Worm (Caenorhabditis elegans): ENCODE measurements around the gene tbx-38.
"Not testable (repeated sequence)": the region's sequence is repeated elsewhere in the genome, so short reads cannot be mapped to it uniquely, and the experiment has no call there.

Gene tbx-38

DNA sequence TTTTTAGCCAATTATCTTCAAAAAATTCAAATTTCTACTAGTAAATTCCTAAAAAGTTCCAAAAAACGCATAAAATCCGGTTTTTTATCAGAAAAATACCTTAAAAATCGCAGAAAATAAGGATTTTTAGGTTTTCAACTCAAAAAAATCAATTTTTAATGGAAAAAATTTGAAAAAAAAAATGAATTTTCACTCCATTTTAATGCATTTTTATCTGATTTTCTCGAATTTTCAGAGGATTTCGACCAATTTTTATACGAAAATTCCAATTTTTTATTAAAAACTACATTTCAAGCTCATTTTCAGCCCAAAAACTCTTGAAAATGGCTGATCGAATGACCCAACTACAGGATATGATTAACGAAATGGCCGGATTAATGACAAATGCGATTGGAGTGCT is 8.5 kb downstream of the tbx-38 start, which contains the start of gene mdt-21:
Gene mdt-21 (plus strand): TSS at position 301 of the 400 bp plus-strand sequence.
- TF ChIP-seq med-1 (GFP tag; optimal IDR thresholded peaks at IDR 0.05; ENCODE audit: insufficient read depth) (no peak), ref-1 (GFP tag; conservative IDR thresholded peaks at IDR 0.05) (no peak), cog-1 (tag; optimal IDR thresholded peaks at IDR 0.05) (no peak), ztf-29 (GFP tag; IDR thresholded peaks at IDR 0.05) (no peak), klf-2 (GFP tag; conservative IDR thresholded peaks at IDR 0.05) (no peak), T22C8.4 (GFP tag; IDR thresholded peaks at IDR 0.05) (no peak), flt-1 (GFP tag; IDR thresholded peaks at IDR 0.05) (no peak), tab-1 (GFP tag; IDR thresholded peaks at IDR 0.05) (no peak), ztf-23 (GFP tag; IDR thresholded peaks at IDR 0.05) (no peak)

DNA sequence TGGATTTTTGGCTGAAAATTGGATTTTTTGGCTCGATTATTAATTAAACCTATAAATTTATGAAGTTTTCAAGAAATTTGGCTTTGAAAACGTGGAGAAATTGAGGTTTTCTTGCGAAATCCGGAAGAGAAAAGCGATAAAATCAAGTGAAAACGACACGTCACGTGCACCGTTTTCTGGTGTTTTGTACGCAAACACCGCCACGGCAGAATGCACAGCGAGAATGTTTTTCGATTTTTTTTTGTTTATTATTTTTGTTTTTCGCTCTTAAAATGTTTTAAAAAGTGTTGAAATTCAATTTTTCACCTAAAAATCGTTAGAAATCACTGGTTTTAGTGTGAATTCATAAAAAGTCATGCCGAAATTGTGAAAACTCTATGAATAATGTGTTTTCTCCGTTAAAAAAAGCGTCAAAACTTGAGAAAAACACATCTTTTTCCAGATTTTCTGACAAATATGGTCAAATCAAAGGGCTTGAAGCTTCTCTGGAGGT is 11.3 kb downstream of the tbx-38 start, which contains the start of gene immp-1:
Gene immp-1 (plus strand): TSS at position 443 of the 493 bp plus-strand sequence.
- no peak for TF ChIP-seq T22C8.4 (GFP tag; IDR thresholded peaks at IDR 0.05)
- no peak for TF ChIP-seq ztf-29 (GFP tag; IDR thresholded peaks at IDR 0.05)
- TF ChIP-seq ztf-23 (GFP tag; IDR thresholded peaks at IDR 0.05), result no peak
- no peak for TF ChIP-seq med-1 (GFP tag; optimal IDR thresholded peaks at IDR 0.05; ENCODE audit: insufficient read depth)
- TF ChIP-seq cog-1 (tag; optimal IDR thresholded peaks at IDR 0.05), result no peak

DNA sequence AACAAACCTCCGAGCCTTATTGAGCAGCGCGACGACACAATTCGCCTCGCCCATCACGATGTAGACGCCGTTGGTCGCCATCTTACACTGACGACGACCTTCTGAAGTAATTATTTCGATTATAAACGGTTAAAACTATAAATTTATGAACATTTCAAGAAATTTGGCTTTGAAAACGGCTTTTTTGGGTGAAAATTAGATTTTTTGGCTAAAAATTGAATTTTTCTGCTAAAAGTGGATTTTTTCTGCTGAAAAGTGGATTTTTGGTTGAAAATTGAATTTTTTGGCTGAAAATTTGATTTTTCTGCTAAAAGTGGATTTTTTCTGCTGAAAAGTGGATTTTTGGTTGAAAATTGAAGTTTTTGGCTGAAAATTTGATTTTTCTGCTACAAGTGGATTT is 12.3 kb downstream of the tbx-38 start, which contains the start of gene gbf-1:
Gene gbf-1 (minus strand): TSS at position 101 of the 400 bp plus-strand sequence.
- TF ChIP-seq klf-2 (GFP tag; conservative IDR thresholded peaks at IDR 0.05); cog-1 (tag; optimal IDR thresholded peaks at IDR 0.05); ztf-23 (GFP tag; IDR thresholded peaks at IDR 0.05): not testable (repeated sequence)

DNA sequence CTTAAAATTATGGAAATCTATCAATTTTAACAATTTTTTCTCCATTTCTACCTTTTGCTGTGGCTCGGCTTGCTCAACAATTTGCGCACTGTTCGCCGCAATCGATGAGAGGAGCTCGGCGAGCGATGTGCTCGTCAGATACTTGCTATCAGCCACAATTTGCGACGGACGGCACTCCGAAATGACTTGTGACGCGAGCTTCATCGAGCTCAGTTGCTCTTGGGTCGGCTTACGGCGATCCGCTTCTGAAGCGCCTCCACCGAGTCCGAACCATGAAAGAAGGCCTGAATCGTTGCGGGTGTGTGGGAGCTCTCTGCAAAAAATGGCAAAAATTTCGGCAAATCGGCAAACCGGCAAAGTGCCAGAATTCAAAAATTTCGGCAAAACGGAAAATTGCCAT is 25.2 kb downstream of the tbx-38 start:
- TF ChIP-seq T22C8.4 (GFP tag; IDR thresholded peaks at IDR 0.05), result no peak
- TF ChIP-seq klf-2 (GFP tag; conservative IDR thresholded peaks at IDR 0.05), result no peak
- TF ChIP-seq ref-1 (GFP tag; conservative IDR thresholded peaks at IDR 0.05), result no peak
- no peak for TF ChIP-seq cog-1 (tag; optimal IDR thresholded peaks at IDR 0.05)
- no peak for TF ChIP-seq med-1 (GFP tag; optimal IDR thresholded peaks at IDR 0.05; ENCODE audit: insufficient read depth)
- no peak for TF ChIP-seq tab-1 (GFP tag; IDR thresholded peaks at IDR 0.05)
- TF ChIP-seq ztf-29 (GFP tag; IDR thresholded peaks at IDR 0.05), result no peak
- TF ChIP-seq ztf-23 (GFP tag; IDR thresholded peaks at IDR 0.05), result no peak
- TF ChIP-seq flt-1 (GFP tag; IDR thresholded peaks at IDR 0.05), result no peak

DNA sequence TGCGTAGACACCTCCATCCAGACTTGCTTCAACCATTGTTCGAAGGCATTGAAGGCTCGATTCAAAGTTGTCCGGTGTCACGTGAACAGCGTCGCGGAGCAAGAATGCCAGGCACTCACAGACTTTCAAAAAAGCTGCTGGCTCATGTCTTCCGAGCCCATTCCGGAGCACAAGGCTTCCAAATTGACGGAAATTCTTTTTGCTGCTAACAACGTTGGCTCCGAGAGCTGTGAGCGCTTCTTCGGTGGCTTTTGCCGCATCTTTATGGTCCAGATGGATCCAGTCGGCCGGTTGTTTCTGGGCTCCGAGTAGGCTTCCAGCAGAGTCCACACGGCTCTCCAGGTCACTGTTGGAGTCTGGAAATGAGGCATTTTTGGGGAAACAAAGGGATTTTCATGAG is 28.0 kb downstream of the tbx-38 start:
- TF ChIP-seq tab-1 (GFP tag; IDR thresholded peaks at IDR 0.05) (no peak), klf-2 (GFP tag; conservative IDR thresholded peaks at IDR 0.05) (no peak), ztf-29 (GFP tag; IDR thresholded peaks at IDR 0.05) (no peak), med-1 (GFP tag; optimal IDR thresholded peaks at IDR 0.05; ENCODE audit: insufficient read depth) (no peak), cog-1 (tag; optimal IDR thresholded peaks at IDR 0.05) (no peak), flt-1 (GFP tag; IDR thresholded peaks at IDR 0.05) (no peak), T22C8.4 (GFP tag; IDR thresholded peaks at IDR 0.05) (no peak), ztf-23 (GFP tag; IDR thresholded peaks at IDR 0.05) (no peak), ref-1 (GFP tag; conservative IDR thresholded peaks at IDR 0.05) (no peak)

DNA sequence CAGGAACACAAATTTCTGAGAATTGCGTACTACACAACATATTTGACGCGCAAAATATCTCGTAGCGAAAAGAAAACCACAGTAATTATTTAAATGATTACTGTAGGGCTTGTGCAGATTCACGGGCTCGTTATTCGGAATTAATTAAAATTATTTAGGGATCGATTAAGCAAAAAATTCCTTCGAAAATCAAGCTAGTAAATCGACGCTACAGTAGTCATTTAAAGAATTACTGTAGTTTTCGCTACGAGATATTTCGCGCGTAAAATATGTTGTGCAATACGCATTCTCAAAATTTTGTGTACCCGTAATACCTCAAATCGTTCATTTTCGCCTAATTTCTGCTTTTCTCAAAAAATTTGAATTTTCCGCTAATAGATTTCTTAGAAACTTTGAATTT is 35.0 kb downstream of the tbx-38 start:
- TF ChIP-seq tab-1 (GFP tag; IDR thresholded peaks at IDR 0.05), result no peak
- TF ChIP-seq ref-1 (GFP tag; conservative IDR thresholded peaks at IDR 0.05), result no peak
- TF ChIP-seq flt-1 (GFP tag; IDR thresholded peaks at IDR 0.05), result no peak
- TF ChIP-seq ztf-29 (GFP tag; IDR thresholded peaks at IDR 0.05), result no peak
- TF ChIP-seq cog-1 (tag; optimal IDR thresholded peaks at IDR 0.05), result no peak
- TF ChIP-seq T22C8.4 (GFP tag; IDR thresholded peaks at IDR 0.05), result no peak
- no peak for TF ChIP-seq klf-2 (GFP tag; conservative IDR thresholded peaks at IDR 0.05)
- TF ChIP-seq ztf-23 (GFP tag; IDR thresholded peaks at IDR 0.05), result no peak
- no peak for TF ChIP-seq med-1 (GFP tag; optimal IDR thresholded peaks at IDR 0.05; ENCODE audit: insufficient read depth)

DNA sequence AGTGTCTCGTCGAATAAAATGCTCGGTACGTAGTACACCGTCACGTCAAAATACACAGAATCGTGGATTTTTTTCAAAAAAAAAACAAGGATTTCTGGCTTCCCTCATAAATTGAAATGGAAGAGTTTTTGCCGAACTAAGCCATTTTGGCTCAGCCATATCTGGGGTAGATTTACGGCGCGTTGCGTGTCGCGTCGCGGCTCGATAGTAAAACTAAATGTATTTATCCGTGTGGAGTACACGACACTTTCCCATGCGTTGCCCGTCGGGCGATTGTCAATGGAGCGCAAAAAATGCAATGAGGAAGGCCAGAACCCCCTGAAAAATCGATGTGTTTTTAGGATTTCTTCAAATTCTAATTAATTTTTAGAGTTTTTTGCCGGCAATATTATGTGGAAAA is 35.6 kb downstream of the tbx-38 start:
- TF ChIP-seq cog-1 (tag; optimal IDR thresholded peaks at IDR 0.05) (no peak), ref-1 (GFP tag; conservative IDR thresholded peaks at IDR 0.05) (no peak), ztf-29 (GFP tag; IDR thresholded peaks at IDR 0.05) (no peak), klf-2 (GFP tag; conservative IDR thresholded peaks at IDR 0.05) (no peak), tab-1 (GFP tag; IDR thresholded peaks at IDR 0.05) (no peak), ztf-23 (GFP tag; IDR thresholded peaks at IDR 0.05) (no peak), med-1 (GFP tag; optimal IDR thresholded peaks at IDR 0.05; ENCODE audit: insufficient read depth) (no peak), flt-1 (GFP tag; IDR thresholded peaks at IDR 0.05) (no peak), T22C8.4 (GFP tag; IDR thresholded peaks at IDR 0.05) (no peak)

DNA sequence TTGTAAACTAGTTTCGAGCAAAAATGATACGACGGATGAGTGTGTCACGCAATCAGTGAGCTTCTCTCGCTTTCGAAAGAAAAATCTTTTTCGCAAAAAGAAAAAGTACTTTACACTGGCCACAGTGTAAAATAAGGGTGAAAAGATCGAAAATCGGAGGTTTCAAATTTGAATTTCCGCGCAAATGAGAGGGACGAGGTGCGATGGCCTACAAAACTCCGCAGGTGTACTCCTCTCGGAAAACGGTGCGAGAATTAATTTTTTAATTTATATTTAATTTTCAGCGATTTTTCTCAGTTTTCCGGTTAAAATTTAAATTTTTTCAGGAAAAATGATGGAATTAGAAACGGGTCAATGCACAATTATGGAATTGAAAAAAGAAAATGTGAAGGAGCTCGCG is 39.1 kb downstream of the tbx-38 start, which contains the start of gene mrt-2:
Gene mrt-2 (plus strand): TSS at position 49 of the 400 bp plus-strand sequence.
- no peak for TF ChIP-seq ref-1 (GFP tag; conservative IDR thresholded peaks at IDR 0.05)
- no peak for TF ChIP-seq ztf-29 (GFP tag; IDR thresholded peaks at IDR 0.05)
- 0 out of 2 replicates have a peak, but pooled peaks have one; percentile 33 for TF ChIP-seq klf-2 (GFP tag; conservative IDR thresholded peaks at IDR 0.05)
- TF ChIP-seq flt-1 (GFP tag; IDR thresholded peaks at IDR 0.05), result peak; percentile 78
- no peak for TF ChIP-seq med-1 (GFP tag; optimal IDR thresholded peaks at IDR 0.05; ENCODE audit: insufficient read depth)
- 0 out of 2 replicates have a peak, but pooled peaks have one; percentile 56 for TF ChIP-seq ztf-23 (GFP tag; IDR thresholded peaks at IDR 0.05)
- TF ChIP-seq T22C8.4 (GFP tag; IDR thresholded peaks at IDR 0.05), result peak; percentile 10; the same call in 1 of the 2 replicates
- TF ChIP-seq cog-1 (tag; optimal IDR thresholded peaks at IDR 0.05), result peak; percentile 28
- no peak for TF ChIP-seq tab-1 (GFP tag; IDR thresholded peaks at IDR 0.05)

DNA sequence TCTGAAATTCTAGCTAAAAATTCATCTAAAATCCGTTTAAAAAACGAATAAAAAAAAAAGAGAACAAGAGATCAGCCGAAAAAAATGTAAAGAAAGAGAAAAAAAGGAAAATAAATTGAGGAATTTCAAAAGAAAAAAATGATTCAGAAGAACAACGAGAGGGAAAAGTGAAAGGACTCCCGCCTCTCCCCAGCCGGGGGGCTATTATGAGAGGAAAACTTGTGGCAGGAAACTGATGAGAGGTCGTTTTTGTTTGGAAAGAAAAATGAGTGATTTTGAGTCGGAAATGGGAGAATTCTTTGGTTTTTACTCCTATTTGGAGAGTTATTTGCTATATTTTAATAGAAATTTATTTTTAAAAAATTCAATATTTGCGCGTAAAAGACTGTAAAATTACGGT is 43.7 kb downstream of the tbx-38 start:
- no peak for TF ChIP-seq ref-1 (GFP tag; conservative IDR thresholded peaks at IDR 0.05)
- no peak for TF ChIP-seq med-1 (GFP tag; optimal IDR thresholded peaks at IDR 0.05; ENCODE audit: insufficient read depth)
- no peak for TF ChIP-seq T22C8.4 (GFP tag; IDR thresholded peaks at IDR 0.05)
- TF ChIP-seq cog-1 (tag; optimal IDR thresholded peaks at IDR 0.05), result no peak

DNA sequence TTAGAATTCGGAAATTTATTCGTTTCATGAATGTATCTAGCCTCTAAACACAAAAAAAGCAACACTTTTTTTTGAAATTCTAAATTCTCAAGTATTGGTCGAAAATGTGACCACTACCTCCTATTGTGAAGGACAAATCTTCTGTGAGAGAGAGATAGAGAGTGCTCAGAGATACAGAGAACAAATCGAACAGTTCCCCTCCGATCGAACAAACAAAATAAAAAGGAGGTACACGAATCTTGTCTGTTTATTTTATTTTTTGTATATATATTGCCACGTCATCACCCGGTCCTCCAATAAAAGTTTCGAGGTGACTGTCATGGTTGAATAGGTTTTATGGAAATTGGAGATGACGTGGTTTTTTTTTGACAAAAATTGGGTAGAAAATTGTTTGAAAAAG is 45.0 kb downstream of the tbx-38 start:
- no peak for TF ChIP-seq klf-2 (GFP tag; conservative IDR thresholded peaks at IDR 0.05)
- no peak for TF ChIP-seq cog-1 (tag; optimal IDR thresholded peaks at IDR 0.05)
- TF ChIP-seq med-1 (GFP tag; optimal IDR thresholded peaks at IDR 0.05; ENCODE audit: insufficient read depth), result no peak
- no peak for TF ChIP-seq ztf-23 (GFP tag; IDR thresholded peaks at IDR 0.05)
- no peak for TF ChIP-seq T22C8.4 (GFP tag; IDR thresholded peaks at IDR 0.05)
- no peak for TF ChIP-seq ref-1 (GFP tag; conservative IDR thresholded peaks at IDR 0.05)
- TF ChIP-seq flt-1 (GFP tag; IDR thresholded peaks at IDR 0.05), result no peak
- no peak for TF ChIP-seq tab-1 (GFP tag; IDR thresholded peaks at IDR 0.05)
- TF ChIP-seq ztf-29 (GFP tag; IDR thresholded peaks at IDR 0.05), result no peak
